Worm (Caenorhabditis elegans) whole organism, L1 larva: ENCODE results near the gene cam-1.

Source experiments
- C16A3.4 ChIP-seq: fragments of 150-350 bp; optimal IDR thresholded peaks from 2 replicates; lab custom pipeline; 2014; ENCODE audit warnings: missing biosample characterization, missing genetic modification characterization
- aly-2 ChIP-seq: fragments of 150-350 bp; optimal IDR thresholded peaks from 2 replicates; lab custom pipeline; 2014; ENCODE audit warnings: missing biosample characterization, missing genetic modification characterization
- ama-1 ChIP-seq: fragments of 150-350 bp; optimal IDR thresholded peaks from 2 replicates; lab custom pipeline; 2014
- dpl-1 ChIP-seq, 3 experiments: fragments of 150-350 bp in 2 of 3; sonication (generic microtip) in 1 of 3; optimal IDR thresholded peaks; 2 replicates each; lab custom pipeline; 2014 to 2017; ENCODE audit warnings: missing biosample characterization in 3 of 3, missing genetic modification characterization in 3 of 3, missing genetic modification reagents in 3 of 3
- fkh-10 ChIP-seq: sonication (generic microtip); optimal IDR thresholded peaks from 2 replicates; lab custom pipeline; 2017; ENCODE audit warnings: missing biosample characterization, missing genetic modification reagents, missing genetic modification characterization
- fos-1 ChIP-seq: fragments of 150-350 bp; optimal IDR thresholded peaks from 2 replicates; lab custom pipeline; 2014; ENCODE audit warnings: missing biosample characterization, missing genetic modification characterization
- isw-1 ChIP-seq: fragments of 200-800 bp; sonication (Bioruptor generic); IDR thresholded peaks from 2 replicates; pipeline ENCODE4 v1.3.6; 2022; ENCODE audit warnings: missing genetic modification characterization, missing compliant biosample characterization
- lin-13 ChIP-seq: fragments of 150-350 bp; optimal IDR thresholded peaks from 2 replicates; lab custom pipeline; 2014; ENCODE audit warnings: missing biosample characterization, missing genetic modification reagents, missing genetic modification characterization
- mdl-1 ChIP-seq, 2 experiments: fragments of 150-350 bp; optimal IDR thresholded peaks; 2 replicates each; lab custom pipeline; 2014 to 2017; ENCODE audit warnings: missing biosample characterization in 2 of 2, missing genetic modification characterization in 2 of 2, inconsistent platforms in 1 of 2
- nhr-12 ChIP-seq: sonication (generic microtip); optimal IDR thresholded peaks from 2 replicates; lab custom pipeline; 2017; ENCODE audit warnings: missing biosample characterization, missing genetic modification characterization
- nhr-20 ChIP-seq: sonication (generic microtip); optimal IDR thresholded peaks from 2 replicates; lab custom pipeline; 2016; ENCODE audit warnings: mild to moderate bottlenecking, missing genetic modification characterization, missing compliant biosample characterization
- sup-37 ChIP-seq: fragments of 200-800 bp; sonication (Bioruptor generic); optimal IDR thresholded peaks from 2 replicates; lab custom pipeline; 2018; ENCODE audit warnings: mild to moderate bottlenecking, missing genetic modification characterization, missing compliant biosample characterization
- tbx-2 ChIP-seq: sonication (generic microtip); optimal IDR thresholded peaks from 2 replicates; lab custom pipeline; 2016; ENCODE audit warnings: missing genetic modification characterization, missing compliant biosample characterization
- ztf-11 ChIP-seq, 2 experiments: sonication (generic microtip); optimal IDR thresholded peaks; 2 replicates each; lab custom pipeline; 2016 to 2017; ENCODE audit warnings: missing genetic modification characterization in 2 of 2, missing biosample characterization in 1 of 2, missing compliant biosample characterization in 1 of 2

DNA sequence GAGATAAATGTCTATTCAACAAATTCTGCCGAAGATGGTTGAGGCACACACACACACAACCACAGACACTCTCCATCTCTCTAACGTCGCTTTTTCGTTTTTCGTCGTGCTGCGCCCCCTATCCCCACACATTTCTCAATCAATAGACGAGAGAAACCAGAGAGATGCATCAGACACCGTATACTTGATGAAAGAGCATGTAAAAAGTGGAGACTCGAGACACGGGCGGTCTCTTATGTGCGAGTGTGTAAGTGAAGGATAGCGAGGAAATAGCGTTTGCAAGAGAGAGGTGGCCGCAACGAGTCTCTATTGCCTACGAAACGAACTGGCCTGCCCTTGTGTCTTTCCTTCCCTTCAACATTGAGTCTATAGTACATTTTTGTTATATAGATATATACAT lies 27.3 kb downstream of the cam-1 start:
- TF ChIP-seq mdl-1 (tag; optimal IDR thresholded peaks at IDR 0.05; lab: Kevin White, UChicago) (peak in 1 of 2 experiments; percentile 90), fkh-10 (GFP tag; lab: Kevin White, UChicago) (peak; percentile 81), isw-1 (GFP tag; lab: Robert Waterston, UW) (peak; percentile 62), sup-37 (GFP tag; lab: Kevin White, UChicago) (peak; percentile 62), lin-13 (GFP tag; lab: Kevin White, UChicago) (peak; percentile 85), dpl-1 (GFP tag; optimal IDR thresholded peaks at IDR 0.05; lab: Kevin White, UChicago) (peak; percentile 61 to 65 (median 64)), nhr-12 (tag; lab: Kevin White, UChicago) (no peak), ama-1 (peak; percentile 76), ztf-11 (tag; optimal IDR thresholded peaks at IDR 0.05; lab: Kevin White, UChicago) (peak in 1 of 2 experiments; percentile 73), tbx-2 (tag; lab: Kevin White, UChicago) (peak; percentile 94), fos-1 (tag; lab: Kevin White, UChicago) (peak; percentile 72), nhr-20 (tag; lab: Kevin White, UChicago) (peak; percentile 98), C16A3.4 (tag; lab: Kevin White, UChicago) (peak; percentile 89), aly-2 (tag; lab: Kevin White, UChicago) (peak; percentile 75)
